Fruit fly (Drosophila melanogaster) whole organism, prepupa: ENCODE data around the gene Cog2.

Experiments used
- Blimp-1 ChIP-seq: fragments of 200-800 bp; sonication (Bioruptor generic); optimal IDR thresholded peaks from 3 replicates; lab custom pipeline; 2017; ENCODE audit warnings: missing biosample characterization, missing genetic modification characterization, mild to moderate bottlenecking, moderate library complexity, missing genetic modification reagents
- CG11294 ChIP-seq: fragments of 200-800 bp; sonication (Bioruptor generic); IDR thresholded peaks from 2 replicates; pipeline ENCODE4 v1.3.6; 2022; ENCODE audit warnings: missing biosample characterization, missing genetic modification characterization
- CG11902 ChIP-seq: fragments of 200-800 bp; sonication (Bioruptor generic); optimal IDR thresholded peaks from 3 replicates; lab custom pipeline; 2016; ENCODE audit warnings: missing biosample characterization, missing genetic modification characterization
- CG15336 ChIP-seq: fragments of 200-800 bp; sonication (Bioruptor generic); IDR thresholded peaks from 2 replicates; pipeline ENCODE4 v1.3.6; 2022; ENCODE audit warnings: missing biosample characterization, missing genetic modification characterization
- CG1621 ChIP-seq: fragments of 200-800 bp; sonication (Bioruptor generic); optimal IDR thresholded peaks from 3 replicates; lab custom pipeline; 2018; ENCODE audit warnings: missing biosample characterization, mild to moderate bottlenecking, missing genetic modification characterization
- CG16779 ChIP-seq: fragments of 200-800 bp; sonication (Bioruptor generic); optimal IDR thresholded peaks from 3 replicates; lab custom pipeline; 2017; ENCODE audit warnings: missing biosample characterization, mild to moderate bottlenecking, missing genetic modification characterization
- CG3032 ChIP-seq: fragments of 200-800 bp; optimal IDR thresholded peaks from 2 replicates; lab custom pipeline; 2019; ENCODE audit warnings: missing biosample characterization, mild to moderate bottlenecking, missing genetic modification characterization, moderate library complexity
- CG3919 ChIP-seq: fragments of 200-800 bp; sonication (Bioruptor generic); optimal IDR thresholded peaks from 3 replicates; lab custom pipeline; 2016; ENCODE audit warnings: missing biosample characterization, missing genetic modification characterization
- CG4318 ChIP-seq: fragments of 200-800 bp; sonication (Bioruptor generic); optimal IDR thresholded peaks from 3 replicates; lab custom pipeline; 2017; ENCODE audit warnings: missing biosample characterization, mild to moderate bottlenecking, missing genetic modification characterization
- CG6163 ChIP-seq: fragments of 200-800 bp; sonication (Bioruptor generic); IDR thresholded peaks from 3 replicates; pipeline ENCODE4 v1.3.6; 2022; ENCODE audit warnings: missing biosample characterization, missing genetic modification characterization
- CG6792 ChIP-seq: fragments of 200-800 bp; sonication (Bioruptor generic); optimal IDR thresholded peaks from 3 replicates; lab custom pipeline; 2016; ENCODE audit warnings: missing biosample characterization, missing genetic modification characterization
- CG6808 ChIP-seq: fragments of 200-800 bp; sonication (Bioruptor generic); optimal IDR thresholded peaks from 3 replicates; lab custom pipeline; 2017; ENCODE audit warnings: missing biosample characterization, missing genetic modification characterization, mild to moderate bottlenecking, moderate library complexity, missing genetic modification reagents
- CG6854 ChIP-seq: fragments of 200-800 bp; sonication (Bioruptor generic); optimal IDR thresholded peaks from 2 replicates; lab custom pipeline; 2017; ENCODE audit warnings: missing biosample characterization, mild to moderate bottlenecking, missing genetic modification characterization
- CG8119 ChIP-seq: fragments of 200-800 bp; sonication (Bioruptor generic); IDR thresholded peaks from 3 replicates; pipeline ENCODE4 v1.3.6; 2022; ENCODE audit warnings: missing biosample characterization, missing genetic modification characterization
- CG8319 ChIP-seq: fragments of 200-800 bp; sonication (Bioruptor generic); optimal IDR thresholded peaks from 3 replicates; lab custom pipeline; 2016; ENCODE audit warnings: missing biosample characterization, missing genetic modification characterization
- CG8632 ChIP-seq: fragments of 200-800 bp; sonication (Bioruptor generic); optimal IDR thresholded peaks from 3 replicates; lab custom pipeline; 2016; ENCODE audit warnings: missing biosample characterization, missing genetic modification characterization
- CG9139 ChIP-seq: fragments of 200-800 bp; sonication (Bioruptor generic); optimal IDR thresholded peaks from 3 replicates; lab custom pipeline; 2017; ENCODE audit warnings: missing biosample characterization, mild to moderate bottlenecking, missing genetic modification characterization
- Eip75B ChIP-seq: fragments of 200-800 bp; sonication (Bioruptor generic); optimal IDR thresholded peaks from 3 replicates; lab custom pipeline; 2016; ENCODE audit warnings: missing biosample characterization, missing genetic modification characterization
- Eip78C ChIP-seq: fragments of 200-800 bp; sonication (Bioruptor generic); peaks from one replicate; lab custom pipeline; 2016; ENCODE audit warnings: missing biosample characterization, missing genetic modification characterization
- Eip93F ChIP-seq: fragments of 200-800 bp; sonication (Bioruptor generic); optimal IDR thresholded peaks from 2 replicates; lab custom pipeline; 2016; ENCODE audit warnings: missing biosample characterization, mild to moderate bottlenecking, missing genetic modification characterization
- Hr39 ChIP-seq: fragments of 200-800 bp; sonication (Bioruptor generic); optimal IDR thresholded peaks from 2 replicates; lab custom pipeline; 2016; ENCODE audit warnings: missing biosample characterization, missing genetic modification characterization
- Lpt ChIP-seq: fragments of 200-800 bp; sonication (Bioruptor generic); optimal IDR thresholded peaks from 3 replicates; lab custom pipeline; 2016; ENCODE audit warnings: missing biosample characterization, missing genetic modification characterization
- Met ChIP-seq: fragments of 200-800 bp; sonication (Bioruptor generic); optimal IDR thresholded peaks from 3 replicates; lab custom pipeline; 2016; ENCODE audit warnings: missing biosample characterization, missing genetic modification characterization
- OdsH ChIP-seq: fragments of 200-800 bp; sonication (Bioruptor generic); optimal IDR thresholded peaks from 3 replicates; lab custom pipeline; 2016; ENCODE audit warnings: missing biosample characterization, missing genetic modification characterization
- Smox ChIP-seq: fragments of 200-800 bp; sonication (Bioruptor generic); optimal IDR thresholded peaks from 3 replicates; lab custom pipeline; 2016; ENCODE audit warnings: missing biosample characterization, missing genetic modification characterization
- Sox15 ChIP-seq: fragments of 200-800 bp; sonication (Bioruptor generic); optimal IDR thresholded peaks from 3 replicates; lab custom pipeline; 2016; ENCODE audit warnings: missing biosample characterization, missing genetic modification characterization
- achi ChIP-seq: fragments of 200-800 bp; sonication (Bioruptor generic); optimal IDR thresholded peaks from 3 replicates; lab custom pipeline; 2016; ENCODE audit warnings: missing biosample characterization, missing genetic modification characterization
- cyc ChIP-seq: fragments of 200-800 bp; sonication (Bioruptor generic); optimal IDR thresholded peaks from 3 replicates; lab custom pipeline; 2016; ENCODE audit warnings: missing biosample characterization, missing genetic modification characterization
- dsx ChIP-seq: fragments of 200-800 bp; optimal IDR thresholded peaks from 3 replicates; lab custom pipeline; 2019; ENCODE audit warnings: missing biosample characterization, mild to moderate bottlenecking, missing genetic modification characterization, moderate library complexity; ENCODE audit not compliant: poor library complexity, severe bottlenecking
- esn ChIP-seq: fragments of 200-800 bp; sonication (Bioruptor generic); optimal IDR thresholded peaks from 2 replicates; lab custom pipeline; 2016; ENCODE audit warnings: missing biosample characterization, mild to moderate bottlenecking, missing genetic modification characterization, moderate library complexity
- fd59A ChIP-seq: fragments of 200-800 bp; sonication (Bioruptor generic); optimal IDR thresholded peaks from 2 replicates; lab custom pipeline; 2017; ENCODE audit warnings: missing biosample characterization, mild to moderate bottlenecking, missing genetic modification characterization, missing genetic modification reagents
- fd85E ChIP-seq: fragments of 200-800 bp; sonication (Bioruptor generic); optimal IDR thresholded peaks from 3 replicates; lab custom pipeline; 2016; ENCODE audit warnings: missing biosample characterization, missing genetic modification characterization
- net ChIP-seq: fragments of 200-800 bp; sonication (Bioruptor generic); optimal IDR thresholded peaks from 3 replicates; lab custom pipeline; 2016; ENCODE audit warnings: missing biosample characterization, missing genetic modification characterization
- pdm3 ChIP-seq: fragments of 200-800 bp; sonication (Bioruptor generic); optimal IDR thresholded peaks from 3 replicates; lab custom pipeline; 2016; ENCODE audit warnings: missing biosample characterization, missing genetic modification characterization
- ss ChIP-seq, 2 experiments: fragments of 200-800 bp; sonication (Bioruptor generic); optimal IDR thresholded peaks; 2 replicates in 1 of 2; 3 replicates in 1 of 2; lab custom pipeline; 2017 to 2018; ENCODE audit warnings: mild to moderate bottlenecking in 2 of 2, missing biosample characterization in 2 of 2, missing genetic modification characterization in 2 of 2, moderate library complexity in 1 of 2
- vri ChIP-seq: fragments of 200-800 bp; sonication (Bioruptor generic); optimal IDR thresholded peaks from 3 replicates; lab custom pipeline; 2016; ENCODE audit warnings: missing biosample characterization, mild to moderate bottlenecking, missing genetic modification characterization

Gene Cog2

dm6 chr3R:15319912-15320746 is 41.3 kb downstream of the Cog2 start, which contains the start of the genes CG6276 and CG44040 (continued):
- no peak for TF ChIP-seq CG16779 (tag; lab: Kevin White, UChicago)
- TF ChIP-seq CG8319 (GFP tag; lab: Kevin White, UChicago), result no peak
- TF ChIP-seq fd85E, result no peak
- TF ChIP-seq CG6792, result peak; percentile 46
- TF ChIP-seq Sox15 (GFP tag; lab: Kevin White, UChicago), result peak; percentile 20
- TF ChIP-seq CG1621, result peak; percentile 26
- TF ChIP-seq CG11902 (GFP tag; lab: Kevin White, UChicago), result peak; percentile 16
- TF ChIP-seq CG15336 (GFP tag; lab: Robert Waterston, UW), result 0 out of 2 replicates have a peak, but pooled peaks have one; percentile 24
- TF ChIP-seq OdsH (GFP tag; lab: Kevin White, UChicago), result peak; percentile 59
- TF ChIP-seq CG8119 (GFP tag; lab: Robert Waterston, UW), result peak; percentile 37; the same call in 1 of the 3 replicates

- TF ChIP-seq Smox (GFP tag; lab: Kevin White, UChicago) (no peak), Blimp-1 (GFP tag; lab: Kevin White, UChicago) (peak; percentile 44), CG6163 (GFP tag; lab: Robert Waterston, UW) (no peak), CG8632 (no peak), dsx (no peak), CG8119 (GFP tag; lab: Robert Waterston, UW) (no peak), pdm3 (GFP tag; lab: Kevin White, UChicago) (no peak), CG15336 (GFP tag; lab: Robert Waterston, UW) (no peak), ss (GFP tag; optimal IDR thresholded peaks at IDR 0.05; lab: Kevin White, UChicago) (no peak), achi (GFP tag; lab: Kevin White, UChicago) (no peak), fd59A (GFP tag; lab: Kevin White, UChicago) (no peak), cyc (GFP tag; lab: Kevin White, UChicago) (no peak), CG8319 (GFP tag; lab: Kevin White, UChicago) (no peak), Eip78C (GFP tag; lab: Kevin White, UChicago) (peak; percentile 34)
- TF ChIP-seq, all 60 proteins: peak for 2
Measured at dm6 chr3R:15316326-15316725, 45.1 kb downstream of the Cog2 start, which contains the start of gene CG14866. CG14866 (plus strand) TSS chr3R:15316471.

- TF ChIP-seq OdsH (GFP tag; lab: Kevin White, UChicago), result no peak
- TF ChIP-seq, all 60 proteins: peak for 0
Measured at dm6 chr3R:15313836-15314235, 47.6 kb downstream of the Cog2 start.

- TF ChIP-seq esn (GFP tag; lab: Kevin White, UChicago) (no peak), CG9139 (GFP tag; lab: Kevin White, UChicago) (no peak), Smox (GFP tag; lab: Kevin White, UChicago) (no peak), CG6808 (GFP tag; lab: Kevin White, UChicago) (no peak), net (GFP tag; lab: Kevin White, UChicago) (no peak), CG6854 (no peak), Hr39 (no peak), Blimp-1 (GFP tag; lab: Kevin White, UChicago) (no peak), CG11294 (GFP tag; lab: Robert Waterston, UW) (no peak), vri (GFP tag; lab: Kevin White, UChicago) (no peak), Eip75B (no peak), Lpt (no peak), Eip78C (GFP tag; lab: Kevin White, UChicago) (no peak)
Measured at dm6 chr3R:15310695-15311094, 50.8 kb downstream of the Cog2 start.

dm6 chr3R:15309924-15310323 is 51.5 kb downstream of the Cog2 start, which contains the start of gene Tm2:
Tm2 (plus strand) TSS chr3R:15310193.
- TF ChIP-seq CG4318 (GFP tag; lab: Kevin White, UChicago) (no peak), Hr39 (no peak), CG8319 (GFP tag; lab: Kevin White, UChicago) (no peak), Lpt (no peak), CG3032 (tag; lab: Kevin White, UChicago) (no peak), fd59A (GFP tag; lab: Kevin White, UChicago) (no peak), Eip78C (GFP tag; lab: Kevin White, UChicago) (no peak), Eip93F (no peak), Met (GFP tag; lab: Kevin White, UChicago) (no peak), achi (GFP tag; lab: Kevin White, UChicago) (no peak), CG11902 (GFP tag; lab: Kevin White, UChicago) (no peak), cyc (GFP tag; lab: Kevin White, UChicago) (no peak), CG9139 (GFP tag; lab: Kevin White, UChicago) (no peak), OdsH (GFP tag; lab: Kevin White, UChicago) (no peak), CG3919 (no peak), CG6854 (no peak), CG8119 (GFP tag; lab: Robert Waterston, UW) (no peak)
